Fruit fly (Drosophila melanogaster) whole organism, embryonic: Measurements from ENCODE around the gene Uxt.
A peak's percentile ranks its signal among the peaks of the same experiment; 100 is the strongest.

Experiments used
- Atf-2 ChIP-seq: fragments of 200-800 bp; sonication (Bioruptor generic); optimal IDR thresholded peaks from 2 replicates; lab custom pipeline; 2016; ENCODE audit warnings: missing biosample characterization, missing genetic modification characterization
- Blimp-1 ChIP-seq: fragments of 200-800 bp; sonication (Bioruptor generic); optimal IDR thresholded peaks from 3 replicates; lab custom pipeline; 2018; ENCODE audit warnings: missing biosample characterization, missing genetic modification characterization, mild to moderate bottlenecking, moderate library complexity, missing genetic modification reagents
- CG12299 ChIP-seq: fragments of 200-800 bp; sonication (Bioruptor generic); optimal IDR thresholded peaks from 2 replicates; lab custom pipeline; 2018; ENCODE audit warnings: missing biosample characterization, mild to moderate bottlenecking, missing genetic modification characterization
- CG13123 ChIP-seq: fragments of 200-800 bp; sonication (Bioruptor generic); optimal IDR thresholded peaks from 2 replicates; lab custom pipeline; 2016; ENCODE audit warnings: missing biosample characterization, missing genetic modification characterization
- CG13624 ChIP-seq: fragments of 200-800 bp; sonication (Bioruptor generic); optimal IDR thresholded peaks from 2 replicates; lab custom pipeline; 2016; ENCODE audit warnings: missing biosample characterization, missing genetic modification characterization
- CG14014 ChIP-seq: fragments of 200-800 bp; sonication (Bioruptor generic); IDR thresholded peaks from 2 replicates; pipeline ENCODE4 v1.3.6; 2022; ENCODE audit warnings: missing biosample characterization, missing genetic modification characterization
- CG15073 ChIP-seq: fragments of 200-800 bp; sonication (Bioruptor generic); optimal IDR thresholded peaks from 2 replicates; lab custom pipeline; 2016; ENCODE audit warnings: missing biosample characterization, missing genetic modification characterization
- CG16779 ChIP-seq: fragments of 200-800 bp; sonication (Bioruptor generic); IDR thresholded peaks from 2 replicates; pipeline ENCODE4 v1.3.6; 2022; ENCODE audit warnings: missing biosample characterization, missing genetic modification characterization
- CG16863 ChIP-seq: fragments of 200-800 bp; sonication (Bioruptor generic); optimal IDR thresholded peaks from 3 replicates; lab custom pipeline; 2016; ENCODE audit warnings: missing biosample characterization, missing genetic modification characterization
- CG17385 ChIP-seq: fragments of 200-800 bp; sonication (Bioruptor generic); optimal IDR thresholded peaks from 3 replicates; lab custom pipeline; 2018; ENCODE audit warnings: missing biosample characterization, mild to moderate bottlenecking, missing genetic modification characterization
- CG18599 ChIP-seq: fragments of 200-800 bp; sonication (Bioruptor generic); optimal IDR thresholded peaks from 3 replicates; lab custom pipeline; 2017; ENCODE audit warnings: missing biosample characterization, missing genetic modification characterization, mild to moderate bottlenecking, moderate library complexity, missing genetic modification reagents
- CG2875 ChIP-seq: fragments of 200-800 bp; sonication (Bioruptor generic); optimal IDR thresholded peaks from 2 replicates; lab custom pipeline; 2017; ENCODE audit warnings: missing biosample characterization, mild to moderate bottlenecking, missing genetic modification characterization, missing genetic modification reagents
- CG31388 ChIP-seq: fragments of 200-800 bp; sonication (Bioruptor generic); optimal IDR thresholded peaks from 2 replicates; lab custom pipeline; 2016; ENCODE audit warnings: missing biosample characterization, missing genetic modification characterization
- CG3281 ChIP-seq: fragments of 200-800 bp; sonication (Bioruptor generic); optimal IDR thresholded peaks from 3 replicates; lab custom pipeline; 2017; ENCODE audit warnings: missing biosample characterization, mild to moderate bottlenecking, missing genetic modification characterization
- CG4424 ChIP-seq: fragments of 200-800 bp; sonication (Bioruptor generic); optimal IDR thresholded peaks from 3 replicates; lab custom pipeline; 2016; ENCODE audit warnings: missing biosample characterization, missing genetic modification characterization
- CG5180 ChIP-seq: fragments of 200-800 bp; sonication (Bioruptor generic); optimal IDR thresholded peaks from 3 replicates; lab custom pipeline; 2017; ENCODE audit warnings: missing biosample characterization, missing genetic modification characterization, mild to moderate bottlenecking, moderate library complexity, missing genetic modification reagents
- CG7357 ChIP-seq: fragments of 200-800 bp; sonication (Bioruptor generic); IDR thresholded peaks from 3 replicates; pipeline ENCODE4 v1.3.6; 2022; ENCODE audit warnings: missing biosample characterization, missing genetic modification characterization
- CG7556 ChIP-seq: fragments of 200-800 bp; sonication (Bioruptor generic); optimal IDR thresholded peaks from 2 replicates; lab custom pipeline; 2017; ENCODE audit warnings: missing biosample characterization, mild to moderate bottlenecking, missing genetic modification characterization
- CG8478 ChIP-seq: fragments of >200 bp; optimal IDR thresholded peaks from 2 replicates; lab custom pipeline; 2018
- CG8765 ChIP-seq: fragments of 200-800 bp; sonication (Bioruptor generic); IDR thresholded peaks from 2 replicates; pipeline ENCODE4 v1.3.6; 2022; ENCODE audit warnings: missing biosample characterization, missing genetic modification characterization
- CG9727 ChIP-seq: fragments of 200-800 bp; sonication (Bioruptor generic); optimal IDR thresholded peaks from 3 replicates; lab custom pipeline; 2017; ENCODE audit warnings: missing biosample characterization, mild to moderate bottlenecking, missing genetic modification characterization
- Doc3 ChIP-seq: fragments of 200-800 bp; sonication (Bioruptor generic); IDR thresholded peaks from 3 replicates; pipeline ENCODE4 v1.3.6; 2022; ENCODE audit warnings: missing biosample characterization, missing genetic modification characterization; ENCODE audit not compliant: partially characterized antibody
- HLH4C ChIP-seq: fragments of 200-800 bp; sonication (Bioruptor generic); IDR thresholded peaks from 3 replicates; pipeline ENCODE4 v1.3.6; 2022; ENCODE audit warnings: missing biosample characterization, missing genetic modification characterization; ENCODE audit not compliant: partially characterized antibody
- Hr51 ChIP-seq, 2 experiments: fragments of 200-800 bp; sonication (Bioruptor generic); optimal IDR thresholded peaks; 2 replicates in 1 of 2; 3 replicates in 1 of 2; lab custom pipeline; 2016 to 2018; ENCODE audit warnings: missing biosample characterization in 2 of 2, missing genetic modification characterization in 2 of 2, mild to moderate bottlenecking in 1 of 2, moderate library complexity in 1 of 2
- Max ChIP-seq: fragments of 200-800 bp; sonication (Bioruptor generic); optimal IDR thresholded peaks from 2 replicates; lab custom pipeline; 2016; ENCODE audit warnings: missing biosample characterization, mild to moderate bottlenecking, missing genetic modification characterization
- Med ChIP-seq: fragments of 200-800 bp; sonication (Bioruptor generic); peaks from one replicate; lab custom pipeline; 2016; ENCODE audit warnings: missing biosample characterization, missing genetic modification characterization, mild to moderate bottlenecking, inconsistent platforms, moderate library complexity
- aop ChIP-seq: fragments of 200-800 bp; sonication (Bioruptor generic); IDR thresholded peaks from 2 replicates; pipeline ENCODE4 v1.3.6; 2022; ENCODE audit warnings: missing biosample characterization, missing genetic modification characterization
- ash1 ChIP-seq: fragments of 200-800 bp; sonication (Bioruptor generic); optimal IDR thresholded peaks from 2 replicates; lab custom pipeline; 2018; ENCODE audit warnings: missing biosample characterization, mild to moderate bottlenecking, missing genetic modification characterization
- br ChIP-seq: fragments of >200 bp; optimal IDR thresholded peaks from 2 replicates; lab custom pipeline; 2017
- cad ChIP-seq: fragments of >200 bp; optimal IDR thresholded peaks from 2 replicates; lab custom pipeline; 2017; ENCODE audit warnings: missing biosample characterization, missing genetic modification characterization
- chif ChIP-seq, 2 experiments: fragments of 200-800 bp; sonication (Bioruptor generic); optimal IDR thresholded peaks; 3 replicates each; lab custom pipeline; 2016; ENCODE audit warnings: missing biosample characterization in 2 of 2, missing genetic modification characterization in 2 of 2
- ci ChIP-seq: fragments of 200-800 bp; sonication (Bioruptor generic); IDR thresholded peaks from 3 replicates; pipeline ENCODE4 v1.3.6; 2022; ENCODE audit warnings: missing biosample characterization, missing genetic modification characterization
- cwo ChIP-seq: fragments of 200-800 bp; sonication (Bioruptor generic); optimal IDR thresholded peaks from 3 replicates; lab custom pipeline; 2017; ENCODE audit warnings: missing biosample characterization, missing genetic modification characterization, mild to moderate bottlenecking, moderate library complexity, missing genetic modification reagents
- dati ChIP-seq: fragments of 200-800 bp; sonication (Bioruptor generic); IDR thresholded peaks from 2 replicates; pipeline ENCODE4 v1.3.6; 2022; ENCODE audit warnings: missing biosample characterization, missing genetic modification characterization
- ems ChIP-seq: fragments of 200-800 bp; sonication (Bioruptor generic); optimal IDR thresholded peaks from 3 replicates; lab custom pipeline; 2016; ENCODE audit warnings: missing biosample characterization, missing genetic modification characterization
- gfzf ChIP-seq: fragments of 200-800 bp; sonication (Bioruptor generic); optimal IDR thresholded peaks from 2 replicates; lab custom pipeline; 2016; ENCODE audit warnings: missing biosample characterization, mild to moderate bottlenecking, missing genetic modification characterization, moderate library complexity
- luna ChIP-seq: fragments of 200-800 bp; sonication (Bioruptor generic); optimal IDR thresholded peaks from 2 replicates; lab custom pipeline; 2016; ENCODE audit warnings: missing biosample characterization, missing genetic modification characterization
- org-1 ChIP-seq: fragments of 200-800 bp; sonication (Bioruptor generic); optimal IDR thresholded peaks from 2 replicates; lab custom pipeline; 2017; ENCODE audit warnings: missing biosample characterization, missing genetic modification characterization
- otp ChIP-seq: fragments of 200-800 bp; sonication (Bioruptor generic); IDR thresholded peaks from 3 replicates; pipeline ENCODE4, ENCODE4 v1.3.6; 2022; ENCODE audit warnings: missing biosample characterization, missing genetic modification characterization
- pfk ChIP-seq: fragments of 200-800 bp; sonication (Bioruptor generic); optimal IDR thresholded peaks from 2 replicates; lab custom pipeline; 2018; ENCODE audit warnings: missing biosample characterization, mild to moderate bottlenecking, missing genetic modification characterization, moderate library complexity
- pita ChIP-seq: fragments of 200-800 bp; sonication (Bioruptor generic); optimal IDR thresholded peaks from 2 replicates; lab custom pipeline; 2017; ENCODE audit warnings: missing biosample characterization, mild to moderate bottlenecking, missing genetic modification characterization
- repo ChIP-seq: fragments of 200-800 bp; sonication (Bioruptor generic); optimal IDR thresholded peaks from 2 replicates; lab custom pipeline; 2016; ENCODE audit warnings: missing biosample characterization, missing genetic modification characterization
- rib ChIP-seq: fragments of 200-800 bp; sonication (Bioruptor generic); IDR thresholded peaks from 2 replicates; pipeline ENCODE4 v1.3.6; 2022; ENCODE audit warnings: missing biosample characterization, missing genetic modification characterization
- sens-2 ChIP-seq: fragments of 200-800 bp; sonication (Bioruptor generic); IDR thresholded peaks from 2 replicates; pipeline ENCODE4 v1.3.6; 2022; ENCODE audit warnings: missing biosample characterization, missing genetic modification characterization
- shn ChIP-seq: fragments of 200-800 bp; sonication (Bioruptor generic); optimal IDR thresholded peaks from 3 replicates; lab custom pipeline; 2016; ENCODE audit warnings: missing biosample characterization, missing genetic modification characterization
- sqz ChIP-seq: fragments of 200-800 bp; sonication (Bioruptor generic); optimal IDR thresholded peaks from 3 replicates; lab custom pipeline; 2018; ENCODE audit warnings: missing biosample characterization, mild to moderate bottlenecking, missing genetic modification characterization
- ssp ChIP-seq: fragments of 200-800 bp; sonication (Bioruptor generic); IDR thresholded peaks from 2 replicates; pipeline ENCODE4 v1.3.6; 2022; ENCODE audit warnings: missing biosample characterization, missing genetic modification characterization
- trh ChIP-seq: fragments of 200-800 bp; sonication (Bioruptor generic); optimal IDR thresholded peaks from 2 replicates; lab custom pipeline; 2016; ENCODE audit warnings: missing biosample characterization, missing genetic modification characterization
- twi ChIP-seq: fragments of 200-800 bp; optimal IDR thresholded peaks from 2 replicates; lab custom pipeline; 2019; ENCODE audit warnings: missing biosample characterization, mild to moderate bottlenecking, missing genetic modification characterization, moderate library complexity
- vvl ChIP-seq: fragments of 200-800 bp; sonication (Bioruptor generic); IDR thresholded peaks from 2 replicates; pipeline ENCODE4 v1.3.6; 2022; ENCODE audit warnings: missing biosample characterization, missing genetic modification characterization
- wdn ChIP-seq: fragments of 200-800 bp; sonication (Bioruptor generic); IDR thresholded peaks from 2 replicates; pipeline ENCODE4 v1.3.6; 2022; ENCODE audit warnings: missing biosample characterization, missing genetic modification characterization

Gene Uxt

DNA sequence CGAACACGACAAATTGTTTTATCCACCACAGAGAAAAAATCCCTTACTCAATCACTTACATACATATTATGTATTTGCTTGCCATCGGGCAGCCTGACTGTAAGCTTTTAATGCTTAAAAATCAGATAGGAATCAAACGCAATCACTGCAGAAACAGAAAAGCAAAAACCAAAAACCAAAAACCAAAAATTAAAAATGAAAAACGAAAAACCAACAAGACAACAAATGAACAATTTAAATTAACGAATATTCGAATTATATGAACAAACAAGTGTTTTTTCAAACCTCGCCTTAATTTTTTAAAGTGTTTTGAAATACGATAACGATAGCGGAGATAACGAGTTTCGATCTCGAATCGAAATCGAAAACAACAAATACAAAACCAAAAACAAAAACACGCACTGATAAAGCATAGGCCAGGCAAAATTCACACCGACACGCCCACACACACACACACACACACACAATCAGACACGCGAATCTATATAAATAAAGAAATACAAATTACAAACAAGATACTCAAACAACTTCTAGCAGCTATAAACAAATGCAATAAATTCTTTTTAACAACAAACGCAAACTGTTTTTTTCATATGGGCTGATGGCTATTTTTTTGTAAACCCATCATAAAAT, 2.0 kb upstream of the Uxt start (continued):
- TF ChIP-seq CG8478 (no peak), pita (GFP tag; lab: Kevin White, UChicago) (no peak), ash1 (GFP tag; lab: Kevin White, UChicago) (no peak), br (lab: Kevin White, UChicago) (no peak), CG31388 (GFP tag; lab: Kevin White, UChicago) (no peak), CG16863 (no peak), trh (GFP tag; lab: Kevin White, UChicago) (no peak), gfzf (GFP tag; lab: Kevin White, UChicago) (no peak), chif (GFP tag; optimal IDR thresholded peaks at IDR 0.05; lab: Kevin White, UChicago) (peak in 1 of 2 experiments; percentile 64), Med (GFP tag; lab: Kevin White, UChicago) (peak; percentile 86), CG18599 (GFP tag; lab: Kevin White, UChicago) (peak; percentile 26), Max (no peak), CG8765 (GFP tag; lab: Robert Waterston, UW) (no peak), sens-2 (GFP tag; lab: Robert Waterston, UW) (0 out of 2 replicates have a peak, but pooled peaks have one; percentile 23), CG15073 (no peak), dati (GFP tag; lab: Robert Waterston, UW) (0 out of 2 replicates have a peak, but pooled peaks have one; percentile 30), repo (GFP tag; lab: Kevin White, UChicago) (no peak), Hr51 (GFP tag; optimal IDR thresholded peaks at IDR 0.05; lab: Kevin White, UChicago) (no peak), Doc3 (GFP tag; lab: Robert Waterston, UW) (no peak), CG12299 (tag; lab: Kevin White, UChicago) (no peak), otp (GFP tag; lab: Robert Waterston, UW) (no peak), Atf-2 (GFP tag; lab: Kevin White, UChicago) (no peak), CG5180 (GFP tag; lab: Kevin White, UChicago) (no peak), shn (no peak), sqz (no peak), CG13624 (peak; percentile 57), luna (GFP tag; lab: Kevin White, UChicago) (no peak), org-1 (GFP tag; lab: Kevin White, UChicago) (peak; percentile 20), CG3281 (GFP tag; lab: Kevin White, UChicago) (peak; percentile 46), vvl (GFP tag; lab: Robert Waterston, UW) (peak; percentile 77), twi (tag; lab: Kevin White, UChicago) (no peak), cwo (peak; percentile 51), CG2875 (GFP tag; lab: Kevin White, UChicago) (no peak), CG17385 (GFP tag; lab: Kevin White, UChicago) (peak; percentile 63), CG9727 (peak; percentile 54), ci (peak; percentile 77), HLH4C (GFP tag; lab: Robert Waterston, UW) (no peak), cad (GFP tag; lab: Kevin White, UChicago) (no peak), pfk (GFP tag; lab: Kevin White, UChicago) (no peak), aop (no peak), CG4424 (peak; percentile 49), CG14014 (no peak), CG16779 (no peak), CG7357 (GFP tag; lab: Robert Waterston, UW) (peak; percentile 41; the same call in 1 of the 3 replicates), rib (GFP tag; lab: Robert Waterston, UW) (no peak), ssp (GFP tag; lab: Robert Waterston, UW) (no peak), CG13123 (GFP tag; lab: Kevin White, UChicago) (no peak), Blimp-1 (peak; percentile 53), ems (GFP tag; lab: Kevin White, UChicago) (no peak), CG7556 (peak; percentile 45), wdn (GFP tag; lab: Robert Waterston, UW) (no peak)
